Fruit fly (Drosophila melanogaster) whole organism: Measurements from ENCODE around the gene Pp2A-29B.

Source experiments
- CG8478 ChIP-seq: fragments of >200 bp; optimal IDR thresholded peaks from 2 replicates; lab custom pipeline; 2018; ENCODE audit warnings: inconsistent platforms
- pan ChIP-seq: fragments of >200 bp; optimal IDR thresholded peaks from 2 replicates; lab custom pipeline; 2017
- psq ChIP-seq: fragments of >200 bp; optimal IDR thresholded peaks from 2 replicates; lab custom pipeline; 2017
- usp ChIP-seq: fragments of >200 bp; optimal IDR thresholded peaks from 2 replicates; lab custom pipeline; 2017; ENCODE audit warnings: missing biosample characterization, missing genetic modification characterization, mixed read lengths

dm6 chr2L:8418113-8418885 is 52.5 kb downstream of the Pp2A-29B start:
- TF ChIP-seq psq (lab: Kevin White, UChicago) (no peak), CG8478 (lab: Kevin White, UChicago) (no peak), usp (GFP tag; lab: Kevin White, UChicago) (no peak), pan (lab: Kevin White, UChicago) (no peak)
